Fruit fly (Drosophila melanogaster): ENCODE measurements around the gene Spp.

Gene Spp

dm6 chr2L:520331-521000 lies 24.0 kb downstream of the Spp start (continued):
- TF ChIP-seq Deaf1 (tag; optimal IDR thresholded peaks at IDR 0.05) (peak; percentile 66), CG6813 (GFP tag; optimal IDR thresholded peaks at IDR 0.05) (peak; percentile 62), YL-1 (GFP tag; optimal IDR thresholded peaks at IDR 0.05) (peak; percentile 8), CG32772 (GFP tag; IDR thresholded peaks at IDR 0.05) (peak; percentile 73), Doc2 (GFP tag; IDR thresholded peaks at IDR 0.05) (no peak), CG34376 (GFP tag; optimal IDR thresholded peaks at IDR 0.05) (no peak), lilli (GFP tag; optimal IDR thresholded peaks at IDR 0.05) (peak; percentile 86), CkIIα-i1 (GFP tag; IDR thresholded peaks at IDR 0.05) (0 out of 2 replicates have a peak, but pooled peaks have one; percentile 14), NfI (GFP tag; optimal IDR thresholded peaks at IDR 0.05) (peak; percentile 72), tin (GFP tag; optimal IDR thresholded peaks at IDR 0.05) (peak; percentile 86), Nf-YA (GFP tag; IDR thresholded peaks at IDR 0.05) (peak; percentile 63; the same call in 1 of the 2 replicates), HLHmδ (GFP tag; optimal IDR thresholded peaks at IDR 0.05) (no peak), CG3726 (GFP tag; IDR thresholded peaks at IDR 0.05) (peak; percentile 78), Opbp (GFP tag; IDR thresholded peaks at IDR 0.05; ENCODE audit: partially characterized antibody) (no peak), al (GFP tag; IDR thresholded peaks at IDR 0.05) (no peak), CG4730 (GFP tag; IDR thresholded peaks at IDR 0.05) (peak; percentile 77), HLH4C (GFP tag; IDR thresholded peaks at IDR 0.05; ENCODE audit: partially characterized antibody) (no peak), crp (GFP tag; optimal IDR thresholded peaks at IDR 0.05) (peak in 1 of 2 experiments; percentile 49), pan (optimal IDR thresholded peaks at IDR 0.05) (no peak), pan (GFP tag; optimal IDR thresholded peaks at IDR 0.05 in 1 of 2, IDR thresholded peaks at IDR 0.05 in 1 of 2) (peak in 1 of 2 experiments; percentile 85), Hr3 (GFP tag; optimal IDR thresholded peaks at IDR 0.05) (peak; percentile 77), pb (GFP tag; optimal IDR thresholded peaks at IDR 0.05) (peak; percentile 66), CG14860 (GFP tag; IDR thresholded peaks at IDR 0.05; ENCODE audit: partially characterized antibody) (no peak), salm (tag; optimal IDR thresholded peaks at IDR 0.05) (peak; percentile 83), gcm2 (GFP tag; optimal IDR thresholded peaks at IDR 0.05) (peak; percentile 49), CG18011 (GFP tag; optimal IDR thresholded peaks at IDR 0.05) (peak; percentile 45), bcd (GFP tag; optimal IDR thresholded peaks at IDR 0.05) (peak; percentile 71), yki (optimal IDR thresholded peaks at IDR 0.05) (no peak), grau (tag; optimal IDR thresholded peaks at IDR 0.05) (peak; percentile 88), CG1529 (GFP tag; optimal IDR thresholded peaks at IDR 0.05) (peak; percentile 86), CG43689 (GFP tag; IDR thresholded peaks at IDR 0.05) (peak; percentile 58), wor (GFP tag; IDR thresholded peaks at IDR 0.05) (peak; percentile 74), Sox100B (GFP tag; optimal IDR thresholded peaks at IDR 0.05) (peak; percentile 92), vvl (GFP tag; IDR thresholded peaks at IDR 0.05) (peak; percentile 92), CG10274 (GFP tag; optimal IDR thresholded peaks at IDR 0.05) (peak; percentile 27), h (optimal IDR thresholded peaks at IDR 0.05) (no peak), CG5180 (GFP tag; optimal IDR thresholded peaks at IDR 0.05) (peak; percentile 52), ftz-f1 (GFP tag; optimal IDR thresholded peaks at IDR 0.05) (no peak), chif (GFP tag; optimal IDR thresholded peaks at IDR 0.05) (peak; percentile 86 to 92), ara (GFP tag; IDR thresholded peaks at IDR 0.05) (peak; percentile 90), PHDP (tag; optimal IDR thresholded peaks at IDR 0.05) (peak; percentile 86), Ada2b (GFP tag; IDR thresholded peaks at IDR 0.05) (peak; percentile 82), nerfin-2 (GFP tag; IDR thresholded peaks at IDR 0.05; ENCODE audit: partially characterized antibody) (no peak), usp (GFP tag; optimal IDR thresholded peaks at IDR 0.05) (no peak), CG6654 (GFP tag; optimal IDR thresholded peaks at IDR 0.05) (no peak), zf30C (GFP tag; optimal IDR thresholded peaks at IDR 0.05) (peak; percentile 78), CG4360 (GFP tag; IDR thresholded peaks at IDR 0.05) (no peak), NK7.1 (GFP tag; optimal IDR thresholded peaks at IDR 0.05) (peak; percentile 78), dysf (GFP tag; IDR thresholded peaks at IDR 0.05) (peak; percentile 86), CG2678 (tag; optimal IDR thresholded peaks at IDR 0.05) (peak; percentile 85), Oaz (GFP tag; IDR thresholded peaks at IDR 0.05) (peak; percentile 54)

Data from whole organism, embryonic.